Worm (Caenorhabditis elegans) whole organism, L1 larva: ENCODE data around the gene C05D11.13.

Experiments used
- F16B12.6 ChIP-seq: fragments of 150-350 bp; optimal IDR thresholded peaks from 2 replicates; lab custom pipeline; 2014; ENCODE audit warnings: missing biosample characterization, missing genetic modification characterization
- alr-1 ChIP-seq: fragments of 200-800 bp; sonication (Bioruptor generic); optimal IDR thresholded peaks from 2 replicates; lab custom pipeline; 2018; ENCODE audit warnings: borderline replicate concordance, mild to moderate bottlenecking, missing genetic modification characterization, missing compliant biosample characterization
- ama-1 ChIP-seq: fragments of 150-350 bp; optimal IDR thresholded peaks from 2 replicates; lab custom pipeline; 2014
- ceh-90 ChIP-seq: sonication (generic microtip); optimal IDR thresholded peaks from 2 replicates; lab custom pipeline; 2016; ENCODE audit warnings: missing genetic modification characterization, missing compliant biosample characterization
- efl-3 ChIP-seq: fragments of 200-800 bp; sonication (Bioruptor generic); optimal IDR thresholded peaks from 2 replicates; lab custom pipeline; 2018; ENCODE audit warnings: mild to moderate bottlenecking, missing genetic modification characterization, missing compliant biosample characterization
- egl-13 ChIP-seq: sonication (generic microtip); optimal IDR thresholded peaks from 2 replicates; lab custom pipeline; 2016; ENCODE audit warnings: missing genotype, missing genetic modification reagents, missing genetic modification characterization, missing compliant biosample characterization
- egl-27 ChIP-seq, 2 experiments: fragments of 150-350 bp in 1 of 2; sonication (generic microtip); optimal IDR thresholded peaks; 3 replicates each; lab custom pipeline; 2017 to 2018; ENCODE audit warnings: missing biosample characterization in 2 of 2, missing genetic modification characterization in 2 of 2, missing genetic modification reagents in 2 of 2
- elt-3 ChIP-seq, 6 experiments: fragments of 150-350 bp in 1 of 6; sonication (generic microtip); optimal IDR thresholded peaks; 2 replicates each; lab custom pipeline; 2017 to 2018; ENCODE audit warnings: missing biosample characterization in 6 of 6, missing genetic modification characterization in 6 of 6, inconsistent platforms in 1 of 6
- ets-5 ChIP-seq: fragments of 200-800 bp; sonication (Bioruptor generic); IDR thresholded peaks from 2 replicates; pipeline ENCODE4 v1.3.6; 2022; ENCODE audit warnings: missing genetic modification characterization, missing compliant biosample characterization
- fkh-4 ChIP-seq: sonication (generic microtip); optimal IDR thresholded peaks from 2 replicates; lab custom pipeline; 2016; ENCODE audit warnings: missing compliant biosample characterization, missing genetic modification characterization, borderline replicate concordance
- fkh-8 ChIP-seq: sonication (generic microtip); optimal IDR thresholded peaks from 2 replicates; lab custom pipeline; 2016; ENCODE audit warnings: mild to moderate bottlenecking, missing genetic modification characterization, missing compliant biosample characterization
- hlh-17 ChIP-seq: fragments of 200-800 bp; sonication (Bioruptor generic); optimal IDR thresholded peaks from 2 replicates; lab custom pipeline; 2018; ENCODE audit warnings: missing genetic modification characterization, mild to moderate bottlenecking, missing compliant biosample characterization, moderate library complexity, borderline replicate concordance
- irx-1 ChIP-seq: sonication (generic microtip); optimal IDR thresholded peaks from 2 replicates; lab custom pipeline; 2016; ENCODE audit warnings: missing genetic modification characterization, missing compliant biosample characterization
- isw-1 ChIP-seq: fragments of 200-800 bp; sonication (Bioruptor generic); IDR thresholded peaks from 2 replicates; pipeline ENCODE4 v1.3.6; 2022; ENCODE audit warnings: missing genetic modification characterization, missing compliant biosample characterization
- lin-13 ChIP-seq: fragments of 150-350 bp; optimal IDR thresholded peaks from 2 replicates; lab custom pipeline; 2014; ENCODE audit warnings: missing biosample characterization, missing genetic modification reagents, missing genetic modification characterization
- lin-14 ChIP-seq: fragments of 200-800 bp; sonication (Bioruptor generic); optimal IDR thresholded peaks from 2 replicates; lab custom pipeline; 2018; ENCODE audit warnings: mild to moderate bottlenecking, missing genetic modification characterization, moderate library complexity, missing compliant biosample characterization
- lin-35 ChIP-seq, 2 experiments: fragments of 150-350 bp; optimal IDR thresholded peaks; 2 replicates each; lab custom pipeline; 2014; ENCODE audit warnings: missing biosample characterization in 2 of 2, missing genetic modification characterization in 2 of 2, missing genetic modification reagents in 2 of 2
- mef-2 ChIP-seq: fragments of 150-350 bp; optimal IDR thresholded peaks from 2 replicates; lab custom pipeline; 2014; ENCODE audit warnings: missing biosample characterization, missing genetic modification characterization
- mep-1 ChIP-seq: fragments of 150-350 bp; optimal IDR thresholded peaks from 2 replicates; lab custom pipeline; 2014; ENCODE audit warnings: missing biosample characterization, missing genetic modification characterization
- nhr-237 ChIP-seq: fragments of 150-350 bp; optimal IDR thresholded peaks from 2 replicates; lab custom pipeline; 2014; ENCODE audit warnings: missing biosample characterization, missing genetic modification characterization
- nhr-71 ChIP-seq: sonication (generic microtip); optimal IDR thresholded peaks from 2 replicates; lab custom pipeline; 2016; ENCODE audit warnings: mild to moderate bottlenecking, missing genetic modification characterization, moderate library complexity, missing compliant biosample characterization
- nhr-76 ChIP-seq: sonication (generic microtip); optimal IDR thresholded peaks from 2 replicates; lab custom pipeline; 2017; ENCODE audit warnings: missing biosample characterization, missing genetic modification characterization
- nhr-77 ChIP-seq: fragments of 150-350 bp; optimal IDR thresholded peaks from 2 replicates; lab custom pipeline; 2014; ENCODE audit warnings: missing biosample characterization, missing genetic modification characterization
- nhr-84 ChIP-seq: sonication (generic microtip); optimal IDR thresholded peaks from 2 replicates; lab custom pipeline; 2017; ENCODE audit warnings: missing biosample characterization, missing genetic modification characterization
- nhr-85 ChIP-seq: sonication (generic microtip); peaks from one replicate; lab custom pipeline; 2016; ENCODE audit warnings: missing genetic modification characterization, inconsistent platforms, missing compliant biosample characterization
- pax-3 ChIP-seq: fragments of 200-800 bp; sonication (Bioruptor generic); optimal IDR thresholded peaks from 2 replicates; lab custom pipeline; 2018; ENCODE audit warnings: mild to moderate bottlenecking, missing genetic modification characterization, moderate library complexity, missing compliant biosample characterization
- snpc-4 ChIP-seq: fragments of 150-350 bp; optimal IDR thresholded peaks from 2 replicates; lab custom pipeline; 2014; ENCODE audit warnings: missing biosample characterization, missing genetic modification characterization
- snu-23 ChIP-seq: sonication (generic microtip); optimal IDR thresholded peaks from 2 replicates; lab custom pipeline; 2016; ENCODE audit warnings: missing genetic modification characterization, missing compliant biosample characterization
- sox-4 ChIP-seq: sonication (generic microtip); optimal IDR thresholded peaks from 2 replicates; lab custom pipeline; 2016; ENCODE audit warnings: missing genetic modification characterization, missing compliant biosample characterization
- sptf-1 ChIP-seq: fragments of 150-350 bp; optimal IDR thresholded peaks from 2 replicates; lab custom pipeline; 2014; ENCODE audit warnings: missing biosample characterization, missing genetic modification characterization
- swsn-7 ChIP-seq: sonication (generic microtip); optimal IDR thresholded peaks from 2 replicates; lab custom pipeline; 2016; ENCODE audit warnings: missing genetic modification characterization, missing compliant biosample characterization
- unc-130 ChIP-seq: fragments of 150-350 bp; optimal IDR thresholded peaks from 2 replicates; lab custom pipeline; 2017; ENCODE audit warnings: missing biosample characterization, missing genetic modification characterization, inconsistent platforms
- unc-62 ChIP-seq: fragments of 150-350 bp; optimal IDR thresholded peaks from 2 replicates; lab custom pipeline; 2014; ENCODE audit warnings: missing biosample characterization, missing genetic modification reagents, missing genetic modification characterization
- unc-86 ChIP-seq: sonication (generic microtip); optimal IDR thresholded peaks from 2 replicates; lab custom pipeline; 2016; ENCODE audit warnings: missing genetic modification characterization, missing compliant biosample characterization
- zag-1 ChIP-seq: fragments of 150-350 bp; optimal IDR thresholded peaks from 2 replicates; lab custom pipeline; 2014; ENCODE audit warnings: missing biosample characterization, missing genetic modification characterization
- ztf-11 ChIP-seq, 2 experiments: sonication (generic microtip); optimal IDR thresholded peaks; 2 replicates each; lab custom pipeline; 2016 to 2017; ENCODE audit warnings: missing genetic modification characterization in 2 of 2, missing biosample characterization in 1 of 2, missing compliant biosample characterization in 1 of 2

The C05D11.13 gene

ce11 chrIII:6444335-6444734 is at the start of gene C05D11.13 (continued):
- TF ChIP-seq snu-23 (peak; percentile 56), mep-1 (tag; lab: Kevin White, UChicago) (peak; percentile 78), F16B12.6 (peak; percentile 11), ama-1 (lab: Kevin White, UChicago) (peak; percentile 65), nhr-84 (no peak), swsn-7 (tag; lab: Kevin White, UChicago) (no peak), sox-4 (tag; lab: Kevin White, UChicago) (no peak), nhr-71 (tag; lab: Kevin White, UChicago) (peak; percentile 50), fkh-4 (tag; lab: Kevin White, UChicago) (no peak), ztf-11 (tag; optimal IDR thresholded peaks at IDR 0.05; lab: Kevin White, UChicago) (no peak), pax-3 (tag; lab: Kevin White, UChicago) (no peak), lin-35 (GFP tag; optimal IDR thresholded peaks at IDR 0.05; lab: Kevin White, UChicago) (peak; percentile 24 to 54), egl-27 (tag; optimal IDR thresholded peaks at IDR 0.05; lab: Kevin White, UChicago) (no peak), nhr-76 (no peak), alr-1 (tag; lab: Kevin White, UChicago) (no peak), nhr-85 (tag; lab: Kevin White, UChicago) (peak; percentile 11)

- no peak for TF ChIP-seq lin-14 (GFP tag; lab: Kevin White, UChicago)
- no peak for TF ChIP-seq snpc-4 (tag; lab: Kevin White, UChicago)
- no peak for TF ChIP-seq sox-4 (tag; lab: Kevin White, UChicago)
These were observed 48.4 kb upstream of the C05D11.13 start, which contains the start of gene srb-11 for ce11 chrIII:6492807-6493206. Gene srb-11, minus strand, starts transcription at chrIII:6492907.

ce11 chrIII:6490989-6491388 is 46.6 kb upstream of the C05D11.13 start:
- TF ChIP-seq irx-1 (tag; lab: Kevin White, UChicago), result no peak
- TF ChIP-seq hlh-17 (GFP tag; lab: Kevin White, UChicago), result no peak
- no peak for TF ChIP-seq lin-35 (GFP tag; optimal IDR thresholded peaks at IDR 0.05; lab: Kevin White, UChicago)
- TF ChIP-seq snpc-4 (tag; lab: Kevin White, UChicago), result no peak
- TF ChIP-seq elt-3 (tag; optimal IDR thresholded peaks at IDR 0.05; lab: Kevin White, UChicago), result no peak
- TF ChIP-seq fkh-8 (tag; lab: Kevin White, UChicago), result no peak
- TF ChIP-seq ets-5 (GFP tag; lab: Robert Waterston, UW), result no peak
- no peak for TF ChIP-seq pax-3 (tag; lab: Kevin White, UChicago)
- TF ChIP-seq unc-130, result no peak
- no peak for TF ChIP-seq ztf-11 (tag; optimal IDR thresholded peaks at IDR 0.05; lab: Kevin White, UChicago)
- no peak for TF ChIP-seq egl-13
- TF ChIP-seq mef-2 (tag; lab: Kevin White, UChicago), result no peak
- no peak for TF ChIP-seq nhr-237
- no peak for TF ChIP-seq sptf-1 (tag; lab: Kevin White, UChicago)
- no peak for TF ChIP-seq nhr-77 (tag; lab: Kevin White, UChicago)
- TF ChIP-seq zag-1 (tag; lab: Kevin White, UChicago), result no peak
- no peak for TF ChIP-seq unc-86 (tag; lab: Kevin White, UChicago)
- TF ChIP-seq lin-13, result no peak

DNA sequence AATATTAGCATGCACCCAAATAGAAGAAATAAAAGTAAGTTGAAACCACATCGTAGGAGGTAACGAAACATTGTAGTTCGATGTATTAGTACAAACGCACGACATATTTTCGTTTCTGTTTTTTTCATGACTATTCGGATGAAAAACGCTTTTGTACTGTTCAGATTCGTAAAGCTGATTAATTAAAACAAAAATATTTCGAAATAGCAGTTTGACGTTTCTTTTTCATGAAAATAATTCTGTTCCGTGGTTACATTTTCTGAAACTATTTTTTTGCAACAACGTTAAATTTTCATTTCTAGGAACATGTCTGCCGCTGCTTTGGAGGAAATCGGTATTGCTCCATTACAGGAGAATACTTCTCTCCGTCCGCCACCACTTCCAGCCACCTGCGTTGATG is 45.1 kb upstream of the C05D11.13 start, which contains the start of gene rpt-3:
TSS of gene rpt-3 (plus strand) at position 301 of the 400 bp plus-strand sequence.
- TF ChIP-seq efl-3 (GFP tag; lab: Kevin White, UChicago) (no peak), ztf-11 (tag; optimal IDR thresholded peaks at IDR 0.05; lab: Kevin White, UChicago) (no peak), ceh-90 (tag; lab: Kevin White, UChicago) (no peak), isw-1 (GFP tag; lab: Robert Waterston, UW) (no peak), unc-62 (no peak)
